Fruit fly (Drosophila melanogaster) whole organism, embryonic: Measurements from ENCODE around the gene CG1764.

Source experiments
- BEAF-32 ChIP-seq: fragments of 200-800 bp; sonication (Bioruptor generic); optimal IDR thresholded peaks from 3 replicates; lab custom pipeline; 2017; ENCODE audit warnings: missing biosample characterization, missing genetic modification characterization, mild to moderate bottlenecking, moderate library complexity, missing genetic modification reagents
- CG10274 ChIP-seq: fragments of 200-800 bp; sonication (Bioruptor generic); optimal IDR thresholded peaks from 3 replicates; lab custom pipeline; 2017; ENCODE audit warnings: missing biosample characterization, mild to moderate bottlenecking, missing genetic modification characterization
- CG10462 ChIP-seq: fragments of 200-800 bp; sonication (Bioruptor generic); optimal IDR thresholded peaks from 2 replicates; lab custom pipeline; 2016; ENCODE audit warnings: missing biosample characterization, missing genetic modification characterization
- CG10543 ChIP-seq: fragments of 200-800 bp; sonication (Bioruptor generic); optimal IDR thresholded peaks from 3 replicates; lab custom pipeline; 2017; ENCODE audit warnings: missing biosample characterization, mild to moderate bottlenecking, missing genetic modification characterization, moderate library complexity
- CG11247 ChIP-seq: fragments of 200-800 bp; sonication (Bioruptor generic); IDR thresholded peaks from 2 replicates; pipeline ENCODE4 v1.3.6; 2022; ENCODE audit warnings: missing biosample characterization, missing genetic modification characterization
- CG11723 ChIP-seq: fragments of 200-800 bp; sonication (Bioruptor generic); optimal IDR thresholded peaks from 2 replicates; lab custom pipeline; 2017; ENCODE audit warnings: missing biosample characterization, mild to moderate bottlenecking, missing genetic modification characterization
- CG13287 ChIP-seq: fragments of 200-800 bp; sonication (Bioruptor generic); IDR thresholded peaks from 2 replicates; pipeline ENCODE4 v1.3.6; 2022; ENCODE audit warnings: missing biosample characterization, missing genetic modification characterization; ENCODE audit not compliant: partially characterized antibody
- CG14050 ChIP-seq: fragments of 200-800 bp; sonication (Bioruptor generic); IDR thresholded peaks from 3 replicates; pipeline ENCODE4 v1.3.6; 2022; ENCODE audit warnings: missing biosample characterization, missing genetic modification characterization
- CG14965 ChIP-seq: fragments of 200-800 bp; sonication (Bioruptor generic); optimal IDR thresholded peaks from 2 replicates; lab custom pipeline; 2016; ENCODE audit warnings: missing biosample characterization, missing genetic modification characterization, borderline replicate concordance
- CG15479 ChIP-seq: fragments of 200-800 bp; sonication (Bioruptor generic); optimal IDR thresholded peaks from 3 replicates; lab custom pipeline; 2019; ENCODE audit warnings: missing biosample characterization, mild to moderate bottlenecking, missing genetic modification characterization, moderate library complexity
- CG2120 ChIP-seq: fragments of 200-800 bp; sonication (Bioruptor generic); optimal IDR thresholded peaks from 3 replicates; lab custom pipeline; 2016; ENCODE audit warnings: missing biosample characterization, missing genetic modification characterization
- CG30431 ChIP-seq: fragments of 200-800 bp; sonication (Bioruptor generic); optimal IDR thresholded peaks from 2 replicates; lab custom pipeline; 2017; ENCODE audit warnings: missing biosample characterization, missing genetic modification characterization
- CG31388 ChIP-seq: fragments of 200-800 bp; sonication (Bioruptor generic); optimal IDR thresholded peaks from 2 replicates; lab custom pipeline; 2016; ENCODE audit warnings: missing biosample characterization, missing genetic modification characterization
- CG33213 ChIP-seq: fragments of 200-800 bp; sonication (Bioruptor generic); optimal IDR thresholded peaks from 3 replicates; lab custom pipeline; 2016; ENCODE audit warnings: missing biosample characterization, missing genetic modification characterization
- CG34224 ChIP-seq: fragments of 200-800 bp; sonication (Bioruptor generic); IDR thresholded peaks from 3 replicates; pipeline ENCODE4 v1.3.6; 2022; ENCODE audit warnings: missing biosample characterization, missing genetic modification characterization; ENCODE audit not compliant: partially characterized antibody
- CG5180 ChIP-seq: fragments of 200-800 bp; sonication (Bioruptor generic); optimal IDR thresholded peaks from 3 replicates; lab custom pipeline; 2017; ENCODE audit warnings: missing biosample characterization, missing genetic modification characterization, mild to moderate bottlenecking, moderate library complexity, missing genetic modification reagents
- CG6654 ChIP-seq: fragments of 200-800 bp; sonication (Bioruptor generic); optimal IDR thresholded peaks from 2 replicates; lab custom pipeline; 2017; ENCODE audit warnings: missing biosample characterization, mild to moderate bottlenecking, missing genetic modification characterization
- CG6689 ChIP-seq: fragments of 200-800 bp; sonication (Bioruptor generic); IDR thresholded peaks from 2 replicates; pipeline ENCODE4 v1.3.6; 2022; ENCODE audit warnings: missing biosample characterization, missing genetic modification characterization
- CG6791 ChIP-seq: fragments of 200-800 bp; sonication (Bioruptor generic); IDR thresholded peaks from 3 replicates; pipeline ENCODE4 v1.3.6; 2022; ENCODE audit warnings: missing biosample characterization, missing genetic modification characterization; ENCODE audit not compliant: partially characterized antibody
- CG7556 ChIP-seq: fragments of 200-800 bp; sonication (Bioruptor generic); optimal IDR thresholded peaks from 2 replicates; lab custom pipeline; 2017; ENCODE audit warnings: missing biosample characterization, mild to moderate bottlenecking, missing genetic modification characterization
- CG7928 ChIP-seq: fragments of 200-800 bp; sonication (Bioruptor generic); optimal IDR thresholded peaks from 2 replicates; lab custom pipeline; 2017; ENCODE audit warnings: missing biosample characterization, mild to moderate bottlenecking, missing genetic modification characterization
- CG8478 ChIP-seq: fragments of >200 bp; optimal IDR thresholded peaks from 2 replicates; lab custom pipeline; 2018
- CG9817 ChIP-seq: fragments of 200-800 bp; sonication (Bioruptor generic); optimal IDR thresholded peaks from 2 replicates; lab custom pipeline; 2018; ENCODE audit warnings: missing biosample characterization, mild to moderate bottlenecking, missing genetic modification characterization, moderate library complexity
- Doc3 ChIP-seq: fragments of 200-800 bp; sonication (Bioruptor generic); IDR thresholded peaks from 3 replicates; pipeline ENCODE4 v1.3.6; 2022; ENCODE audit warnings: missing biosample characterization, missing genetic modification characterization; ENCODE audit not compliant: partially characterized antibody
- Fer1 ChIP-seq: fragments of 200-800 bp; sonication (Bioruptor generic); optimal IDR thresholded peaks from 2 replicates; lab custom pipeline; 2017; ENCODE audit warnings: missing biosample characterization, mild to moderate bottlenecking, missing genetic modification characterization
- HLH3B ChIP-seq: fragments of 200-800 bp; sonication (Bioruptor generic); IDR thresholded peaks from 2 replicates; pipeline ENCODE4 v1.3.6; 2022; ENCODE audit warnings: missing biosample characterization, missing genetic modification characterization
- HLHmδ ChIP-seq: fragments of 200-800 bp; sonication (Bioruptor generic); optimal IDR thresholded peaks from 2 replicates; lab custom pipeline; 2018; ENCODE audit warnings: missing biosample characterization, mild to moderate bottlenecking, missing genetic modification characterization, moderate library complexity
- Hsf ChIP-seq: fragments of 200-800 bp; sonication (Bioruptor generic); optimal IDR thresholded peaks from 3 replicates; lab custom pipeline; 2016; ENCODE audit warnings: missing biosample characterization, missing genetic modification characterization
- Lhr ChIP-seq: fragments of 200-800 bp; sonication (Bioruptor generic); optimal IDR thresholded peaks from 3 replicates; lab custom pipeline; 2017; ENCODE audit warnings: mild to moderate bottlenecking, missing biosample characterization, missing genetic modification reagents, missing genetic modification characterization
- NfI ChIP-seq: fragments of 200-800 bp; sonication (Bioruptor generic); optimal IDR thresholded peaks from 3 replicates; lab custom pipeline; 2018; ENCODE audit warnings: missing biosample characterization, mild to moderate bottlenecking, missing genetic modification characterization, moderate library complexity
- Six4 ChIP-seq: fragments of 200-800 bp; sonication (Bioruptor generic); optimal IDR thresholded peaks from 2 replicates; lab custom pipeline; 2016; ENCODE audit warnings: missing biosample characterization, missing genetic modification characterization
- Xrp1 ChIP-seq: fragments of 200-800 bp; sonication (Bioruptor generic); IDR thresholded peaks from 2 replicates; pipeline ENCODE4 v1.3.6; 2022; ENCODE audit warnings: missing biosample characterization, missing genetic modification characterization
- ac ChIP-seq: fragments of 200-800 bp; sonication (Bioruptor generic); optimal IDR thresholded peaks from 3 replicates; lab custom pipeline; 2017; ENCODE audit warnings: missing biosample characterization, mild to moderate bottlenecking, missing genetic modification characterization
- bab2 ChIP-seq: fragments of 200-800 bp; sonication (Bioruptor generic); optimal IDR thresholded peaks from 2 replicates; lab custom pipeline; 2016; ENCODE audit warnings: missing biosample characterization, missing genetic modification characterization
- h ChIP-seq: fragments of >200 bp; optimal IDR thresholded peaks from 2 replicates; lab custom pipeline; 2017
- hbn ChIP-seq: fragments of 200-800 bp; sonication (Bioruptor generic); IDR thresholded peaks from 2 replicates; pipeline ENCODE4 v1.3.6; 2022; ENCODE audit warnings: missing biosample characterization, missing genetic modification characterization; ENCODE audit not compliant: partially characterized antibody
- kni ChIP-seq: fragments of 200-800 bp; sonication (Bioruptor generic); optimal IDR thresholded peaks from 3 replicates; lab custom pipeline; 2017; ENCODE audit warnings: mild to moderate bottlenecking, missing biosample characterization, missing genetic modification reagents, missing genetic modification characterization
- lab ChIP-seq: fragments of 200-800 bp; sonication (Bioruptor generic); optimal IDR thresholded peaks from 3 replicates; lab custom pipeline; 2017; ENCODE audit warnings: missing biosample characterization, missing genetic modification characterization, mild to moderate bottlenecking, moderate library complexity, missing genetic modification reagents
- luna ChIP-seq: fragments of 200-800 bp; sonication (Bioruptor generic); optimal IDR thresholded peaks from 2 replicates; lab custom pipeline; 2016; ENCODE audit warnings: missing biosample characterization, missing genetic modification characterization
- odd ChIP-seq: fragments of 200-800 bp; sonication (Bioruptor generic); optimal IDR thresholded peaks from 2 replicates; lab custom pipeline; 2017; ENCODE audit warnings: missing biosample characterization, mild to moderate bottlenecking, missing genetic modification characterization
- org-1 ChIP-seq: fragments of 200-800 bp; sonication (Bioruptor generic); optimal IDR thresholded peaks from 2 replicates; lab custom pipeline; 2017; ENCODE audit warnings: missing biosample characterization, missing genetic modification characterization
- p53 ChIP-seq: fragments of 200-800 bp; sonication (Bioruptor generic); optimal IDR thresholded peaks from 2 replicates; lab custom pipeline; 2016; ENCODE audit warnings: missing biosample characterization, missing genetic modification characterization
- peb ChIP-seq: fragments of 200-800 bp; sonication (Bioruptor generic); IDR thresholded peaks from 2 replicates; pipeline ENCODE4 v1.3.6; 2022; ENCODE audit warnings: missing biosample characterization, missing genetic modification characterization
- scrt ChIP-seq: fragments of 200-800 bp; sonication (Bioruptor generic); optimal IDR thresholded peaks from 2 replicates; lab custom pipeline; 2018; ENCODE audit warnings: missing biosample characterization, mild to moderate bottlenecking, missing genetic modification characterization, moderate library complexity
- sim ChIP-seq: fragments of 200-800 bp; sonication (Bioruptor generic); IDR thresholded peaks from 2 replicates; pipeline ENCODE4 v1.3.6; 2022; ENCODE audit warnings: missing biosample characterization, missing genetic modification characterization
- sisA ChIP-seq: fragments of 200-800 bp; sonication (Bioruptor generic); IDR thresholded peaks from 2 replicates; pipeline ENCODE4 v1.3.6; 2022; ENCODE audit warnings: missing biosample characterization, missing genetic modification characterization
- sqz ChIP-seq: fragments of 200-800 bp; sonication (Bioruptor generic); optimal IDR thresholded peaks from 3 replicates; lab custom pipeline; 2018; ENCODE audit warnings: missing biosample characterization, mild to moderate bottlenecking, missing genetic modification characterization
- tio ChIP-seq: fragments of 200-800 bp; sonication (Bioruptor generic); optimal IDR thresholded peaks from 2 replicates; lab custom pipeline; 2017; ENCODE audit warnings: missing biosample characterization, missing genetic modification characterization, inconsistent platforms
- vvl ChIP-seq: fragments of 200-800 bp; sonication (Bioruptor generic); IDR thresholded peaks from 2 replicates; pipeline ENCODE4 v1.3.6; 2022; ENCODE audit warnings: missing biosample characterization, missing genetic modification characterization
- wek ChIP-seq: fragments of 200-800 bp; sonication (Bioruptor generic); optimal IDR thresholded peaks from 3 replicates; lab custom pipeline; 2018; ENCODE audit warnings: missing biosample characterization, mild to moderate bottlenecking, missing genetic modification characterization, moderate library complexity

Gene CG1764

dm6 chrX:13274429-13275095 is 27.7 kb downstream of the CG1764 start (continued):
- TF ChIP-seq HLH3B (GFP tag; lab: Robert Waterston, UW) (peak; percentile 42; the same call in 1 of the 2 replicates), bab2 (no peak), CG11723 (peak; percentile 2), CG14965 (no peak), luna (GFP tag; lab: Kevin White, UChicago) (no peak), CG31388 (GFP tag; lab: Kevin White, UChicago) (no peak), CG33213 (GFP tag; lab: Kevin White, UChicago) (no peak), h (no peak), CG6654 (no peak), sqz (peak; percentile 42), Doc3 (GFP tag; lab: Robert Waterston, UW) (no peak), ac (GFP tag; lab: Kevin White, UChicago) (no peak), Fer1 (GFP tag; lab: Kevin White, UChicago) (peak; percentile 47), CG15479 (GFP tag; lab: Kevin White, UChicago) (no peak), Six4 (GFP tag; lab: Kevin White, UChicago) (peak; percentile 35), CG7928 (no peak), tio (GFP tag; lab: Kevin White, UChicago) (peak; percentile 37), Xrp1 (peak; percentile 75), scrt (GFP tag; lab: Kevin White, UChicago) (peak; percentile 7), sisA (peak; percentile 57), wek (GFP tag; lab: Kevin White, UChicago) (no peak), sim (GFP tag; lab: Robert Waterston, UW) (0 out of 2 replicates have a peak, but pooled peaks have one; percentile 5), NfI (GFP tag; lab: Kevin White, UChicago) (peak; percentile 29), CG6791 (GFP tag; lab: Robert Waterston, UW) (no peak), Lhr (GFP tag; lab: Kevin White, UChicago) (no peak), odd (GFP tag; lab: Kevin White, UChicago) (peak; percentile 26), org-1 (GFP tag; lab: Kevin White, UChicago) (peak; percentile 14), HLHmδ (GFP tag; lab: Kevin White, UChicago) (no peak), CG6689 (GFP tag; lab: Robert Waterston, UW) (peak; percentile 53; the same call in 1 of the 2 replicates), p53 (no peak), Hsf (GFP tag; lab: Kevin White, UChicago) (peak; percentile 30), CG8478 (no peak), peb (GFP tag; lab: Robert Waterston, UW) (no peak), CG7556 (GFP tag; lab: Kevin White, UChicago) (peak; percentile 63), vvl (GFP tag; lab: Robert Waterston, UW) (peak; percentile 46), lab (peak; percentile 45), kni (GFP tag; lab: Kevin White, UChicago) (no peak), BEAF-32 (GFP tag; lab: Kevin White, UChicago) (no peak), CG34224 (GFP tag; lab: Robert Waterston, UW) (no peak), hbn (GFP tag; lab: Robert Waterston, UW) (no peak), CG10274 (GFP tag; lab: Kevin White, UChicago) (no peak), CG10462 (no peak), CG9817 (peak; percentile 53), CG5180 (GFP tag; lab: Kevin White, UChicago) (peak; percentile 45), CG2120 (peak; percentile 23), CG13287 (GFP tag; lab: Robert Waterston, UW) (no peak), CG11247 (GFP tag; lab: Robert Waterston, UW) (no peak), CG10543 (no peak), CG14050 (no peak), CG30431 (no peak)
